Worm (Caenorhabditis elegans): Measurements from ENCODE around the gene pitr-4.

DNA sequence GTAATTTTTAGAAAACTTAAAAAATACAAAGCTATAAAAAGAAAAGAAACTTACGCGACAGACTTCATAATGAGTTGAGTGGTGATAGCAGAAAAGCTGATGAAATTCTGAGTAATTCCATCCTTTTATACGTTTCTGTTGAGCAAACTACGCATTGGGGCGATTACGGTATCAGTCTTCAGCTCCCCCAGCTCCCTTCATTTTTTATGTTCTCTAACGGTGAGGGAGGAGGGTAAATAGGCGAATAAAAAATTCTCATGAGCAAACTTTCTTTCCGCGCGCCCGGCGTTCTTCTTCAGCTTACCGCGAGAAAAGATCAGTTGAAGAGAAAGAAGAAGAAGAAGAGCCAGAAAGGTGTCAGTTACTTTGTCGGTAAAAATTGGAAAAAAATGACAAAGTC is 42.5 kb downstream of the pitr-4 start, which contains the start of gene idpc-7:
- TF ChIP-seq hnd-1 (tag; optimal IDR thresholded peaks at IDR 0.05): no peak
- no peak for TF ChIP-seq pes-1 (GFP tag; IDR thresholded peaks at IDR 0.05)
- no peak for TF ChIP-seq hmg-4 (GFP tag; optimal IDR thresholded peaks at IDR 0.05)
- TF ChIP-seq ama-1 (optimal IDR thresholded peaks at IDR 0.05): no peak
- TF ChIP-seq flt-1 (GFP tag; IDR thresholded peaks at IDR 0.05): no peak
- no peak for TF ChIP-seq tbx-11 (GFP tag; IDR thresholded peaks at IDR 0.05)
- no peak for TF ChIP-seq hmbx-1 (tag; optimal IDR thresholded peaks at IDR 0.05)
- no peak for TF ChIP-seq ceh-13 (GFP tag; optimal IDR thresholded peaks at IDR 0.05)
- TF ChIP-seq sea-1 (GFP tag; conservative IDR thresholded peaks at IDR 0.05): no peak
